Fruit fly (Drosophila melanogaster): ENCODE data around the gene Amt.

The Amt gene

dm6 chr3R:15208712-15209499 lies 40.0 kb downstream of the Amt start, which contains the start of the genes Spn88Eb and Mau2:
Gene Spn88Eb, minus strand, starts transcription at chr3R:15208762.
Gene Mau2, plus strand, starts transcription at chr3R:15209204.
- TF ChIP-seq eg (GFP tag; IDR thresholded peaks at IDR 0.05): peak; percentile 70
- peak; percentile 62 for TF ChIP-seq CG3032 (tag; optimal IDR thresholded peaks at IDR 0.05)
- TF ChIP-seq Sox14 (GFP tag; optimal IDR thresholded peaks at IDR 0.05): peak; percentile 49
- TF ChIP-seq Ets21C (GFP tag; optimal IDR thresholded peaks at IDR 0.05): no peak
- peak; percentile 58 for TF ChIP-seq lz (GFP tag; optimal IDR thresholded peaks at IDR 0.05)
- TF ChIP-seq CG10631 (GFP tag; optimal IDR thresholded peaks at IDR 0.05): no peak
- TF ChIP-seq CG6792 (GFP tag; optimal IDR thresholded peaks at IDR 0.05): peak; percentile 8
- no peak for TF ChIP-seq Sox15 (GFP tag; optimal IDR thresholded peaks at IDR 0.05)
- peak; percentile 60 for TF ChIP-seq Gug (GFP tag; IDR thresholded peaks at IDR 0.05)
- TF ChIP-seq CG8319 (GFP tag; optimal IDR thresholded peaks at IDR 0.05): no peak
- TF ChIP-seq Eip93F (GFP tag; optimal IDR thresholded peaks at IDR 0.05): peak; percentile 33
- TF ChIP-seq esn (GFP tag; optimal IDR thresholded peaks at IDR 0.05): peak; percentile 52
- peak; percentile 18; the same call in 1 of the 3 replicates for TF ChIP-seq CG6163 (GFP tag; IDR thresholded peaks at IDR 0.05)
- TF ChIP-seq ss (GFP tag; optimal IDR thresholded peaks at IDR 0.05): no peak
- no peak for TF ChIP-seq CG8632 (GFP tag; optimal IDR thresholded peaks at IDR 0.05)
- TF ChIP-seq fd59A (GFP tag; optimal IDR thresholded peaks at IDR 0.05): no peak
- TF ChIP-seq Lpt (GFP tag; optimal IDR thresholded peaks at IDR 0.05): no peak
- peak; percentile 43; the same call in 1 of the 2 replicates for TF ChIP-seq CG11294 (GFP tag; IDR thresholded peaks at IDR 0.05)
- TF ChIP-seq CG31627 (GFP tag; optimal IDR thresholded peaks at IDR 0.05): peak; percentile 63
- no peak for TF ChIP-seq CG11762 (GFP tag; optimal IDR thresholded peaks at IDR 0.05; ENCODE audit: insufficient read depth)
- peak; percentile 52 for TF ChIP-seq cyc (GFP tag; optimal IDR thresholded peaks at IDR 0.05)

DNA sequence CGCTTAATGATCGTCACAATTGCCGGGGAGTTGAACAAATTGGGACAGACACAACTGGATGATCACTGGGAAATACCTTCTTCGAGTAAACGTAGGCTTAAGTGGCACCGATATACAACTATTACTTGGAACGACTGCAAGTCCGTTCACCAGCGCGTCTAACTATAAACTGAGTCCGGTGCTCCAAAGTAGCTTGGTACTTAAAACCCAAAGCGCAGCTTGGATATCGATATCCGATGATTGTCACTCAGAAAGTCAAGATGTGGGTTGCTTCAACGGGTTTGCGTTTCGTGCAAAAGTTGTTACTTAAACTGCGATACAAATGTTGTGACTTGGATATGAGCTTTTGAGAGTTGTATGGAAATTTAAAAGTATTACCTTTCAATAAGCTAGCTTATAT lies 42.7 kb downstream of the Amt start, which contains the start of gene Spn88Ea:
Gene Spn88Ea (minus strand): TSS at position 175 of the 400 bp plus-strand sequence.
- no peak for TF ChIP-seq CG11294 (GFP tag; IDR thresholded peaks at IDR 0.05)
- no peak for TF ChIP-seq CG16779 (tag; optimal IDR thresholded peaks at IDR 0.05)
- peak; percentile 59 for TF ChIP-seq Eip78C (GFP tag)
- no peak for TF ChIP-seq fd85E (GFP tag; optimal IDR thresholded peaks at IDR 0.05)
- peak; percentile 13 for TF ChIP-seq dsx (GFP tag; optimal IDR thresholded peaks at IDR 0.05; ENCODE audit: poor library complexity, severe bottlenecking)
- no peak for TF ChIP-seq CG9139 (GFP tag; optimal IDR thresholded peaks at IDR 0.05)
- TF ChIP-seq Ets21C (GFP tag; optimal IDR thresholded peaks at IDR 0.05): no peak
- no peak for TF ChIP-seq CG3032 (tag; optimal IDR thresholded peaks at IDR 0.05)
- peak; percentile 35; the same call in 1 of the 2 replicates for TF ChIP-seq CG15336 (GFP tag; IDR thresholded peaks at IDR 0.05)
- TF ChIP-seq CG1621 (tag; optimal IDR thresholded peaks at IDR 0.05): peak; percentile 5
- peak; percentile 25 for TF ChIP-seq CG3919 (GFP tag; optimal IDR thresholded peaks at IDR 0.05)
- no peak for TF ChIP-seq CG34406 (GFP tag; optimal IDR thresholded peaks at IDR 0.05)
- peak; percentile 37; the same call in 2 of the 3 replicates for TF ChIP-seq CG6163 (GFP tag; IDR thresholded peaks at IDR 0.05)
- no peak for TF ChIP-seq esn (GFP tag; optimal IDR thresholded peaks at IDR 0.05)
- TF ChIP-seq spab (GFP tag; optimal IDR thresholded peaks at IDR 0.05): no peak
- TF ChIP-seq fkh (GFP tag; optimal IDR thresholded peaks at IDR 0.05): no peak
- TF ChIP-seq lz (GFP tag; optimal IDR thresholded peaks at IDR 0.05): peak; percentile 1
- no peak for TF ChIP-seq ss (GFP tag; optimal IDR thresholded peaks at IDR 0.05)
- peak; percentile 46; the same call in 1 of the 3 replicates for TF ChIP-seq eg (GFP tag; IDR thresholded peaks at IDR 0.05)
- no peak for TF ChIP-seq CG6808 (GFP tag; optimal IDR thresholded peaks at IDR 0.05)
- TF ChIP-seq achi (GFP tag; optimal IDR thresholded peaks at IDR 0.05): no peak

DNA sequence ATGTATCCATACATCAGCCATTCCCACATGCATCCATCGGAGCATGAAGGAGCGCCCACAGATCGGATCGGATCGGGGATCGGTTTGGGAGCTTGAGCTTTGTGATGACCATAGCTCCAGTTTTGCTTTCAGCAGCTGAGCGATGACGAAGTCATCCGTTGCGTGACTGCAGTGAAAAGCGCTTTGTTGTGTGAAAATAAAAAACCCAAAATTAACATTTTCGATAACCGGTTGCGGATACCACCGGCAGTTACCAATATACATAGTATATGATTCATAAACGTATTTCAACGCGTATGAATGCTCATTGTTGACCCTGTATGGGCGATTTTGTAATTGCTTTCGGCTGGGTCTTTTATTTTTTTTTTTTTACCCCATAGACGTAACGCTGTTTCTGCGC lies 43.7 kb downstream of the Amt start:
- no peak for TF ChIP-seq Eip78C (GFP tag)
- peak; percentile 32 for TF ChIP-seq vri (GFP tag; optimal IDR thresholded peaks at IDR 0.05)
- TF ChIP-seq CG3032 (tag; optimal IDR thresholded peaks at IDR 0.05): no peak
- TF ChIP-seq CG3919 (GFP tag; optimal IDR thresholded peaks at IDR 0.05): no peak
- TF ChIP-seq ss (GFP tag; optimal IDR thresholded peaks at IDR 0.05): peak in 1 of 2 experiments; percentile 65
- no peak for TF ChIP-seq acj6 (GFP tag; optimal IDR thresholded peaks at IDR 0.05)
- no peak for TF ChIP-seq Hr39 (GFP tag; optimal IDR thresholded peaks at IDR 0.05)
- TF ChIP-seq CG6792 (GFP tag; optimal IDR thresholded peaks at IDR 0.05): no peak
- 0 out of 3 replicates have a peak, but pooled peaks have one; percentile 44 for TF ChIP-seq eg (GFP tag; IDR thresholded peaks at IDR 0.05)
- no peak for TF ChIP-seq Eip93F (GFP tag; optimal IDR thresholded peaks at IDR 0.05)
- no peak for TF ChIP-seq Hr38 (GFP tag; optimal IDR thresholded peaks at IDR 0.05)
- no peak for TF ChIP-seq CG9139 (GFP tag; optimal IDR thresholded peaks at IDR 0.05)
- TF ChIP-seq CG31627 (GFP tag; optimal IDR thresholded peaks at IDR 0.05): no peak
- TF ChIP-seq CG6163 (GFP tag; IDR thresholded peaks at IDR 0.05): no peak
- peak; percentile 77 for TF ChIP-seq Blimp-1 (GFP tag; optimal IDR thresholded peaks at IDR 0.05)
- no peak for TF ChIP-seq lz (GFP tag; optimal IDR thresholded peaks at IDR 0.05)
- TF ChIP-seq Sox15 (GFP tag; optimal IDR thresholded peaks at IDR 0.05): no peak
- no peak for TF ChIP-seq Sox14 (GFP tag; optimal IDR thresholded peaks at IDR 0.05)
- no peak for TF ChIP-seq CG8319 (GFP tag; optimal IDR thresholded peaks at IDR 0.05)
- TF ChIP-seq CG6808 (GFP tag; optimal IDR thresholded peaks at IDR 0.05): no peak
- TF ChIP-seq Sox102F (GFP tag; optimal IDR thresholded peaks at IDR 0.05): no peak
- TF ChIP-seq fd59A (GFP tag; optimal IDR thresholded peaks at IDR 0.05): no peak
- TF ChIP-seq CG11762 (GFP tag; optimal IDR thresholded peaks at IDR 0.05; ENCODE audit: insufficient read depth): no peak
- no peak for TF ChIP-seq dac (GFP tag; optimal IDR thresholded peaks at IDR 0.05)
- peak; percentile 42 for TF ChIP-seq CG6854 (GFP tag; optimal IDR thresholded peaks at IDR 0.05)
- TF ChIP-seq svp (GFP tag): no peak

Data from whole organism, prepupa.